Worm (Caenorhabditis elegans) whole organism, L4 larva: ENCODE results near the gene aptf-3.

ENCODE experiments used
- F44E2.7 ChIP-seq: fragments of 200-800 bp; sonication (Bioruptor generic); IDR thresholded peaks from 2 replicates; pipeline ENCODE4 v2.1.2; 2022; ENCODE audit warnings: missing genetic modification characterization, missing compliant biosample characterization
- F49E8.2 ChIP-seq: sonication (generic microtip); optimal IDR thresholded peaks from 2 replicates; lab custom pipeline; 2016; ENCODE audit warnings: missing compliant biosample characterization, mild to moderate bottlenecking, missing genetic modification characterization, borderline replicate concordance
- R02D3.7 ChIP-seq: fragments of 150-350 bp; sonication (generic microtip); optimal IDR thresholded peaks from 3 replicates; lab custom pipeline; 2014; ENCODE audit warnings: missing biosample characterization, missing genetic modification characterization
- T26A8.4 ChIP-seq: fragments of 200-800 bp; sonication (Bioruptor generic); IDR thresholded peaks from 2 replicates; pipeline ENCODE4 v1.3.6; 2022; ENCODE audit warnings: missing genetic modification characterization, missing compliant biosample characterization
- Y48G9A.11 ChIP-seq: fragments of 200-800 bp; sonication (Bioruptor generic); IDR thresholded peaks from 2 replicates; pipeline ENCODE4 v1.3.6; 2022; ENCODE audit warnings: missing genetic modification reagents, missing genetic modification characterization, missing compliant biosample characterization
- aha-1 ChIP-seq: fragments of 150-350 bp; peaks from one replicate; lab custom pipeline; 2014; ENCODE audit warnings: missing biosample characterization, missing genetic modification characterization
- aly-2 ChIP-seq: sonication (generic microtip); optimal IDR thresholded peaks from 2 replicates; lab custom pipeline; 2018; ENCODE audit warnings: missing biosample characterization, missing genetic modification characterization
- arid-1 ChIP-seq: fragments of 200-800 bp; sonication (Bioruptor generic); conservative IDR thresholded peaks from 2 replicates; pipeline ENCODE4 v1.3.6; 2022; ENCODE audit warnings: missing genetic modification reagents, missing genetic modification characterization, missing compliant biosample characterization
- ces-1 ChIP-seq: fragments of 150-350 bp; sonication (generic microtip); optimal IDR thresholded peaks from 4 replicates; lab custom pipeline; 2014; ENCODE audit warnings: missing biosample characterization, missing genetic modification reagents, missing genetic modification characterization
- ctbp-1 ChIP-seq: fragments of 200-800 bp; sonication (Bioruptor generic); IDR thresholded peaks from 2 replicates; pipeline ENCODE4 v1.3.6; 2022; ENCODE audit warnings: missing genetic modification reagents, missing genetic modification characterization, missing compliant biosample characterization
- dmd-8 ChIP-seq: fragments of 200-800 bp; sonication (Bioruptor generic); IDR thresholded peaks from 2 replicates; pipeline ENCODE4 v1.3.6; 2022; ENCODE audit warnings: missing genetic modification characterization, missing compliant biosample characterization
- dmd-9 ChIP-seq: fragments of 200-800 bp; sonication (Bioruptor generic); IDR thresholded peaks from 2 replicates; pipeline ENCODE4 v1.3.6; 2022; ENCODE audit warnings: missing genetic modification reagents, missing genetic modification characterization, missing compliant biosample characterization
- dve-1 ChIP-seq: sonication (generic microtip); optimal IDR thresholded peaks from 2 replicates; lab custom pipeline; 2017; ENCODE audit warnings: antibody characterized with exemption, mild to moderate bottlenecking, missing genetic modification characterization, missing compliant biosample characterization; ENCODE audit not compliant: insufficient read depth
- fkh-10 ChIP-seq: fragments of 150-350 bp; optimal IDR thresholded peaks from 2 replicates; lab custom pipeline; 2014; ENCODE audit warnings: missing biosample characterization, missing genetic modification reagents, missing genetic modification characterization
- fos-1 ChIP-seq: fragments of 150-350 bp; optimal IDR thresholded peaks from 2 replicates; lab custom pipeline; 2014; ENCODE audit warnings: missing biosample characterization, missing genetic modification characterization
- hif-1 ChIP-seq, 2 experiments: sonication (generic microtip); optimal IDR thresholded peaks; 2 replicates each; lab custom pipeline; 2016 to 2017; ENCODE audit warnings: missing compliant biosample characterization in 2 of 2, missing genetic modification characterization in 2 of 2, missing genetic modification reagents in 2 of 2, missing genotype in 2 of 2, mild to moderate bottlenecking in 1 of 2
- hlh-11 ChIP-seq: fragments of 200-800 bp; sonication (Bioruptor generic); optimal IDR thresholded peaks from 2 replicates; lab custom pipeline; 2018; ENCODE audit warnings: mild to moderate bottlenecking, missing genetic modification characterization, missing compliant biosample characterization
- jun-1 ChIP-seq: fragments of 150-350 bp; optimal IDR thresholded peaks from 2 replicates; lab custom pipeline; 2014; ENCODE audit warnings: missing biosample characterization, missing genetic modification reagents, missing genetic modification characterization
- lim-7 ChIP-seq: fragments of 200-800 bp; sonication (Bioruptor generic); IDR thresholded peaks from 2 replicates; pipeline ENCODE4 v1.3.6; 2022; ENCODE audit warnings: missing genetic modification characterization, missing compliant biosample characterization
- lin-15B ChIP-seq: fragments of 150-350 bp; sonication (generic microtip); optimal IDR thresholded peaks from 3 replicates; lab custom pipeline; 2014; ENCODE audit warnings: missing biosample characterization, missing genetic modification characterization
- lin-38 ChIP-seq: fragments of 200-800 bp; sonication (Bioruptor generic); IDR thresholded peaks from 2 replicates; pipeline ENCODE4 v1.3.6; 2022; ENCODE audit warnings: missing genetic modification reagents, missing genetic modification characterization, missing compliant biosample characterization
- madf-9 ChIP-seq: fragments of 200-800 bp; sonication (Bioruptor generic); conservative IDR thresholded peaks from 2 replicates; pipeline ENCODE4 v1.3.6; 2022; ENCODE audit warnings: missing genetic modification reagents, missing genetic modification characterization, missing compliant biosample characterization
- nhr-10 ChIP-seq: fragments of 150-350 bp; optimal IDR thresholded peaks from 2 replicates; lab custom pipeline; 2014; ENCODE audit warnings: missing biosample characterization, missing genetic modification characterization
- nhr-25 ChIP-seq: sonication (generic microtip); optimal IDR thresholded peaks from 2 replicates; lab custom pipeline; 2017; ENCODE audit warnings: missing genetic modification characterization, mild to moderate bottlenecking, missing compliant biosample characterization, antibody characterized with exemption, moderate library complexity, borderline replicate concordance; ENCODE audit not compliant: insufficient read depth
- nhr-76 ChIP-seq: fragments of 150-350 bp; optimal IDR thresholded peaks from 2 replicates; lab custom pipeline; 2014; ENCODE audit warnings: missing biosample characterization, missing genetic modification characterization
- php-3 ChIP-seq: fragments of 200-800 bp; sonication (Bioruptor generic); IDR thresholded peaks from 2 replicates; pipeline ENCODE4 v1.3.6; 2022; ENCODE audit warnings: missing genetic modification reagents, missing genetic modification characterization, missing compliant biosample characterization
- pqm-1 ChIP-seq: sonication (generic microtip); optimal IDR thresholded peaks from 2 replicates; lab custom pipeline; 2017; ENCODE audit warnings: missing biosample characterization, missing genetic modification characterization
- sdz-12 ChIP-seq: fragments of 200-800 bp; sonication (Bioruptor generic); optimal IDR thresholded peaks from 2 replicates; lab custom pipeline; 2018; ENCODE audit warnings: mild to moderate bottlenecking, missing genetic modification characterization, missing compliant biosample characterization
- set-16 ChIP-seq: fragments of 200-800 bp; sonication (Bioruptor generic); IDR thresholded peaks from 2 replicates; pipeline ENCODE4 v1.3.6; 2022; ENCODE audit warnings: missing genetic modification reagents, missing genetic modification characterization, missing compliant biosample characterization
- skn-1 ChIP-seq: fragments of 150-350 bp; optimal IDR thresholded peaks from 2 replicates; lab custom pipeline; 2014; ENCODE audit warnings: missing biosample characterization, missing genetic modification characterization
- tag-97 ChIP-seq: fragments of 200-800 bp; sonication (Bioruptor generic); IDR thresholded peaks from 2 replicates; pipeline ENCODE4 v1.3.6; 2022; ENCODE audit warnings: missing genetic modification characterization, missing compliant biosample characterization
- unc-39 ChIP-seq: sonication (generic microtip); optimal IDR thresholded peaks from 2 replicates; lab custom pipeline; 2017; ENCODE audit warnings: missing biosample characterization, missing genetic modification characterization
- unc-62 ChIP-seq, 3 experiments: fragments of 150-350 bp in 1 of 3; sonication (generic microtip); optimal IDR thresholded peaks in 2 of 3; peaks in 1 of 3; 1 replicate in 1 of 3; 2 replicates in 2 of 3; lab custom pipeline; 2014 to 2017; ENCODE audit warnings: missing biosample characterization in 3 of 3, missing genetic modification characterization in 3 of 3, missing genetic modification reagents in 3 of 3, missing genotype in 1 of 3
- vab-7 ChIP-seq: fragments of 200-800 bp; sonication (Bioruptor generic); IDR thresholded peaks from 2 replicates; pipeline ENCODE4 v1.3.6; 2022; ENCODE audit warnings: missing genetic modification reagents, missing genetic modification characterization, missing compliant biosample characterization
- zag-1 ChIP-seq: fragments of 150-350 bp; optimal IDR thresholded peaks from 2 replicates; lab custom pipeline; 2014; ENCODE audit warnings: missing biosample characterization, missing genetic modification characterization
- zfp-3 ChIP-seq: fragments of 200-800 bp; sonication (Bioruptor generic); conservative IDR thresholded peaks from 2 replicates; pipeline ENCODE4 v1.3.6; 2022; ENCODE audit warnings: missing genetic modification reagents, missing genetic modification characterization, missing compliant biosample characterization

aptf-3 gene

ce11 chrII:8610585-8610984, 16.6 kb downstream of the aptf-3 start:
- TF ChIP-seq ctbp-1 (GFP tag; lab: Robert Waterston, UW): no peak
- no peak for TF ChIP-seq fkh-10
- no peak for TF ChIP-seq Y48G9A.11 (GFP tag; lab: Robert Waterston, UW)
- TF ChIP-seq lin-38 (GFP tag; lab: Robert Waterston, UW): no peak
- no peak for TF ChIP-seq lim-7
- no peak for TF ChIP-seq dve-1
- no peak for TF ChIP-seq sdz-12 (GFP tag; lab: Kevin White, UChicago)
- no peak for TF ChIP-seq zag-1 (tag; lab: Kevin White, UChicago)
- no peak for TF ChIP-seq lin-15B (tag; lab: Kevin White, UChicago)
- no peak for TF ChIP-seq hlh-11 (tag; lab: Kevin White, UChicago)
- no peak for TF ChIP-seq pqm-1 (tag; lab: Kevin White, UChicago)
- TF ChIP-seq dmd-9 (GFP tag; lab: Robert Waterston, UW): no peak
- TF ChIP-seq nhr-76: no peak
- no peak for TF ChIP-seq unc-39
- TF ChIP-seq nhr-10 (tag; lab: Kevin White, UChicago): no peak

- TF ChIP-seq arid-1 (GFP tag; lab: Robert Waterston, UW) (no peak), hif-1 (tag; optimal IDR thresholded peaks at IDR 0.05; lab: Kevin White, UChicago) (no peak), php-3 (no peak)
These were observed 17.3 kb downstream of the aptf-3 start for ce11 chrII:8611330-8611729.

DNA sequence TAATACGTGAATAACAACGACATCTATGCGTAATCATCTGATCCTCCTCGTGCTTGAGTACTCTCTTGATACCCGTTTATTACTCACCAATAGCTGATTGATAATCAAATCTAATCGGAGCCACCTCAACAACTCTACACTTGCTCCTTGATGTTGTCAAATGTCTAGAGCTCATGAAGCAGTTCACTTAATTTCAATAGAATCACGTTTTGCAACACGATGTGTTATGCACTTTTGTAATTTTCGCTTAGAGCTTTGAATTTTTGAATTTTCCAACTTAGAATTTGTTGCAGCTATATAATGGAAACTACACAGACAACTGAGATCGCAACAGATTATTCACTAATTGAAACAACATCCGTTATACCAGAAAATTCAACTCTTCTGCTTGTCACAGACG, 18.5 kb downstream of the aptf-3 start, which contains the start of gene T22C8.1:
Gene T22C8.1, plus strand, starts transcription at position 301 of the 400 bp plus-strand sequence.
- TF ChIP-seq R02D3.7 (tag; lab: Kevin White, UChicago): no peak
- TF ChIP-seq zag-1 (tag; lab: Kevin White, UChicago): no peak
- TF ChIP-seq dmd-9 (GFP tag; lab: Robert Waterston, UW): no peak
- no peak for TF ChIP-seq madf-9 (GFP tag; lab: Robert Waterston, UW)
- no peak for TF ChIP-seq dve-1
- no peak for TF ChIP-seq hif-1 (tag; optimal IDR thresholded peaks at IDR 0.05; lab: Kevin White, UChicago)
- no peak for TF ChIP-seq F49E8.2 (tag; lab: Kevin White, UChicago)
- TF ChIP-seq ces-1 (GFP tag; lab: Kevin White, UChicago): no peak
- no peak for TF ChIP-seq pqm-1 (tag; lab: Kevin White, UChicago)
- TF ChIP-seq, all 104 proteins: peak for 0

- TF ChIP-seq unc-62 (GFP tag; optimal IDR thresholded peaks at IDR 0.05 in 1 of 2; lab: Kevin White, UChicago) (peak in 1 of 2 experiments; percentile 91), unc-62 (tag; optimal IDR thresholded peaks at IDR 0.05; lab: Kevin White, UChicago) (no peak), vab-7 (no peak)
These were observed 22.2 kb downstream of the aptf-3 start for ce11 chrII:8616155-8616554.

DNA sequence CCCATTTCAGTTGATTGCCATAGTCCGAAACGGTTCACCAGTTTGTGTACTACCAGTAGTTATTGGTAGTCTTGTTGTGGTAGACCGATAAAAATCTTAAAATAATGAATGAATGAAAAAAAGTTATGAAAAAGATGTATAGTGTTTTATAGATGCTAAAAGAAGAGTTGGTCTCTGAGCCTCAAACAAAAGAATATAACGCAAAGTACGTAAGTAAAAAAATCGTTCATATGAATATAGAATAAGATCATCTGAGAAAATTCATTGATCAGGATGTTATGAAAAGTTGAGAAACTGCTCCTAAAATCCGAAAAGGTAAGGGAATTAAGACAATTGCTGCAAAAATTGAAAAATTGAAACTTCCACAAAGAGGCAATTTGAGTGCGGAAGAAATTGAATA, 23.5 kb downstream of the aptf-3 start, which contains the start of gene chhy-1:
Gene chhy-1, minus strand, starts transcription at position 101 of the 400 bp plus-strand sequence.
- TF ChIP-seq F44E2.7 (GFP tag; lab: Robert Waterston, UW): no peak
- no peak for TF ChIP-seq set-16 (GFP tag; lab: Robert Waterston, UW)
- TF ChIP-seq nhr-25 (tag; lab: Kevin White, UChicago): no peak
- TF ChIP-seq fos-1 (tag; lab: Kevin White, UChicago): no peak
- TF ChIP-seq T26A8.4 (GFP tag; lab: Robert Waterston, UW): no peak
- no peak for TF ChIP-seq jun-1 (tag; lab: Kevin White, UChicago)
- no peak for TF ChIP-seq lin-15B (tag; lab: Kevin White, UChicago)
- TF ChIP-seq skn-1: no peak
- no peak for TF ChIP-seq aha-1 (tag; lab: Kevin White, UChicago)
- TF ChIP-seq madf-9 (GFP tag; lab: Robert Waterston, UW): no peak
- TF ChIP-seq aly-2: no peak
- TF ChIP-seq zfp-3 (GFP tag; lab: Robert Waterston, UW): no peak
- TF ChIP-seq tag-97 (GFP tag; lab: Robert Waterston, UW): no peak
- no peak for TF ChIP-seq dmd-8 (GFP tag; lab: Robert Waterston, UW)
- TF ChIP-seq dmd-9 (GFP tag; lab: Robert Waterston, UW): no peak
